Worm (Caenorhabditis elegans) whole organism, L4/young adult: ENCODE data around the gene msa-1.

Experiments used
- W03F9.2 ChIP-seq: fragments of 150-350 bp; optimal IDR thresholded peaks from 2 replicates; lab custom pipeline; 2014; ENCODE audit warnings: missing biosample characterization, missing genetic modification characterization
- dao-5 ChIP-seq: sonication (generic microtip); optimal IDR thresholded peaks from 2 replicates; lab custom pipeline; 2016; ENCODE audit warnings: missing genotype, missing genetic modification characterization, moderate library complexity, missing compliant biosample characterization
- him-1 ChIP-seq: sonication (generic microtip); optimal IDR thresholded peaks from 2 replicates; lab custom pipeline; 2016; ENCODE audit warnings: missing genotype, missing genetic modification reagents, missing genetic modification characterization, missing compliant biosample characterization

ce11 chrIV:9130605-9131004, 42.2 kb downstream of the msa-1 start:
- TF ChIP-seq him-1 (tag; lab: Kevin White, UChicago) = no peak
- TF ChIP-seq dao-5 (tag; lab: Kevin White, UChicago) = no peak
- no peak for TF ChIP-seq W03F9.2 (tag; lab: Kevin White, UChicago)
